Worm (Caenorhabditis elegans): ENCODE data around the gene Y56A3A.7.

Y56A3A.7 gene

DNA sequence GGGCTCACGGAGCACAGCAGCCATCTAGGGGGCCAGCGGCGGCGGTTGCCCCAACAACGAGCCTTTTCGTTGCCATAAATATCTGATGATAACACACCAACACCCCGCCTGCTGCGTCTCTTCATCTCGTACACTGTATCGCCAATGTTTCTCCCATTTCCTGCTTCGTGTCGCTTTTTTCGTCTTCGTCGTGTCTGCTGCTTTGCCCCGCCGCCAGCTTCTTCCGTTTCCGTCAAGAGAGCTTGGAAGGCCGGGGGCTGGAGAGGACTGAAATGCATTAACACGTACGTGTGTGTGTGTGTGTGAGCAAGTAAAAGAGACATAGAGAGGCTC lies 10.9 kb downstream of the Y56A3A.7 start:
- TF ChIP-seq ekl-4 (GFP tag; IDR thresholded peaks at IDR 0.05) (no peak), die-1 (tag; optimal IDR thresholded peaks at IDR 0.05) (no peak), ztf-26 (tag; optimal IDR thresholded peaks at IDR 0.05) (no peak), rpc-1 (optimal IDR thresholded peaks at IDR 0.05) (no peak), rpc-1 (tag; optimal IDR thresholded peaks at IDR 0.05) (no peak), egl-18 (GFP tag; IDR thresholded peaks at IDR 0.05) (no peak), K12H6.12 (tag; optimal IDR thresholded peaks at IDR 0.05) (peak; percentile 38), cebp-1 (GFP tag; IDR thresholded peaks at IDR 0.05) (peak; percentile 22; the same call in 1 of the 2 replicates), cebp-1 (tag; optimal IDR thresholded peaks at IDR 0.05) (peak; percentile 3), snpc-4 (GFP tag; optimal IDR thresholded peaks at IDR 0.05) (peak; percentile 17), snpc-4 (tag; optimal IDR thresholded peaks at IDR 0.05) (peak in 3 of 4 experiments; percentile 29 to 48 (median 38)), zfh-2 (GFP tag; conservative IDR thresholded peaks at IDR 0.05) (peak; percentile 88), hmg-1.2 (GFP tag; IDR thresholded peaks at IDR 0.05) (peak; percentile 53; the same call in 1 of the 2 replicates), bed-1 (GFP tag; IDR thresholded peaks at IDR 0.05) (no peak), C17E4.6 (GFP tag; IDR thresholded peaks at IDR 0.05) (no peak)

ce11 chrIII:11935032-11935947 lies 11.5 kb downstream of the Y56A3A.7 start:
- TF ChIP-seq rpc-1 (optimal IDR thresholded peaks at IDR 0.05) (no peak), rpc-1 (tag; optimal IDR thresholded peaks at IDR 0.05) (no peak), nfyb-1 (GFP tag; IDR thresholded peaks at IDR 0.05) (peak; percentile 83), dpff-1 (tag; optimal IDR thresholded peaks at IDR 0.05) (no peak)

- TF ChIP-seq chd-7 (tag; optimal IDR thresholded peaks at IDR 0.05) (no peak), cebp-1 (GFP tag; IDR thresholded peaks at IDR 0.05) (no peak), cebp-1 (tag; optimal IDR thresholded peaks at IDR 0.05) (peak; percentile 31), somi-1 (GFP tag; optimal IDR thresholded peaks at IDR 0.05) (no peak), B0019.2 (GFP tag; conservative IDR thresholded peaks at IDR 0.05) (no peak)
These were observed 13.3 kb downstream of the Y56A3A.7 start, which contains the start of gene dolk-1 for ce11 chrIII:11933539-11933938. dolk-1 (minus strand) TSS chrIII:11933639.

DNA sequence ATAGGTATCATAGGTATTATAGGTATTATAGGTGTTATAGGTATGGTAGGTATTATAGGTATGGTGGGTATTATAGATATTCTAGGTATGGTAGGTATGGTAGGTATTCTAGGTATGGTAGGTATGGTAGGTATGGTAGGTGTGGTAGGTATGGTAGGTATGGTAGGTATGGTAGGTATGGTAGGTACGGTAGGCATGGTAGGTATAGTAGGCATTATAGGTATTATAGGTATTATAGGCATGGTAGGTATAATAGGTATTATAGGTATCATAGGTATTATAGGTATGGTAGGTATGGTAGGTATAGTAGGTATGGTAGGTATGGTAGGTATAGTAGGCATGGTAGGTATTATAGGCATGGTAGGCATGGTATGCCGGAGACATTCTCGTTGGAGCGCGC lies 14.9 kb downstream of the Y56A3A.7 start:
- 0 out of 2 replicates have a peak, but pooled peaks have one; percentile 58 for TF ChIP-seq madf-3 (GFP tag; IDR thresholded peaks at IDR 0.05)
- TF ChIP-seq nhr-179 (tag; optimal IDR thresholded peaks at IDR 0.05) = no peak

DNA sequence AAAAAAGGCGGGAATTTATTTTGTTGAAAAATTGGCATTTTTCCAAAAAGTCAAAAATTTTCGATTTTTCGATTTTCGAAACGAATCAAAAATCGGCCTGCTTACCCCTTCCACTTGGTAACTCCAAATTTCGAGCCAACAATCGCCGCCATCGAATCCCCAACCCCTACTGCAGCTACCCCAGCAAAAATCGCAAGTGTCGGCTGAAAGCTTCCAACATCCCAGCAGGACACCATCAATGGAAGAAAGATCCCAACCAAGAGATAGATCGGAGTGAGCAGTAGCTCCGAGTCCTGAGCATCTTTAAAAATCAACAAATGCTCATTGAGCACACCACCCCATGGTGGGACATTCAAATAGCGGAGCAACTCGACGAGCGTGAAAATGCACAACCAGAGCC lies 15.9 kb downstream of the Y56A3A.7 start:
- no peak for TF ChIP-seq ceh-100 (GFP tag; IDR thresholded peaks at IDR 0.05)
- TF ChIP-seq Y53G8AR.9 (GFP tag; conservative IDR thresholded peaks at IDR 0.05) = no peak
- no peak for TF ChIP-seq hsf-1 (GFP tag; IDR thresholded peaks at IDR 0.05)
- 0 out of 2 replicates have a peak, but pooled peaks have one; percentile 17 for TF ChIP-seq zfh-2 (GFP tag; conservative IDR thresholded peaks at IDR 0.05)
- no peak for TF ChIP-seq lin-26 (GFP tag; IDR thresholded peaks at IDR 0.05)
- TF ChIP-seq lag-1 (GFP tag; IDR thresholded peaks at IDR 0.05) = no peak
- TF ChIP-seq K11D2.4 (GFP tag; IDR thresholded peaks at IDR 0.05) = no peak

DNA sequence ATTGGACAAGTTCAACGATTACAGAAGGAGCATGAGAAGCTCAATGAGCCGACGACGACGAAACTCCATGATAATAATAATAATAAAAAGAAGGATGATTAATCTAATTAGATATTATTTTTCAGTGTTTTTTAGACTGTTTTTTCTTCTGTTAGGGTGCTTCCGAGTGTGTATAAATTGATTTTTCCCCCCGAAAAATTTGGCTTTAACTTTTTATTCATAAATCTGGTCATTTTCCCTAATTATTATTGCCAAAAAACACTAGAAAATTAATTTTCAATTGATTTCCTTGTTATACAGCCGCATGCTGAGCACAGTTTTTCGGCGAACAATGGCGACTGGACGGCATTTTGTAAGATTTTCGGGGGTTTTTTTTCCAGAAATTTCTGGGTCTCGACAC lies 23.2 kb downstream of the Y56A3A.7 start, which contains the start of gene nft-1:
TSS of gene nft-1 (plus strand) at position 301 of the 400 bp plus-strand sequence.
- TF ChIP-seq nhr-27 (tag; optimal IDR thresholded peaks at IDR 0.05) (no peak), lag-1 (GFP tag; IDR thresholded peaks at IDR 0.05) (no peak), K12H6.12 (tag; optimal IDR thresholded peaks at IDR 0.05) (no peak), C17E4.6 (GFP tag; IDR thresholded peaks at IDR 0.05) (no peak), D2030.7 (GFP tag; IDR thresholded peaks at IDR 0.05) (no peak), F57A8.1 (GFP tag; optimal IDR thresholded peaks at IDR 0.05) (no peak), ekl-4 (GFP tag; IDR thresholded peaks at IDR 0.05) (no peak), unc-62 (GFP tag; optimal IDR thresholded peaks at IDR 0.05) (no peak), hlh-26 (GFP tag; conservative IDR thresholded peaks at IDR 0.05) (no peak), egrh-3 (GFP tag; IDR thresholded peaks at IDR 0.05) (no peak), F39B2.1 (GFP tag; IDR thresholded peaks at IDR 0.05) (no peak), somi-1 (GFP tag; optimal IDR thresholded peaks at IDR 0.05) (no peak), lin-26 (GFP tag; IDR thresholded peaks at IDR 0.05) (no peak), him-1 (tag; optimal IDR thresholded peaks at IDR 0.05) (no peak)
